Fruit fly (Drosophila melanogaster): Measurements from ENCODE around the gene Nprl2.
A peak's percentile ranks its signal among the peaks of the same experiment; 100 is the strongest.

Nprl2 gene

DNA sequence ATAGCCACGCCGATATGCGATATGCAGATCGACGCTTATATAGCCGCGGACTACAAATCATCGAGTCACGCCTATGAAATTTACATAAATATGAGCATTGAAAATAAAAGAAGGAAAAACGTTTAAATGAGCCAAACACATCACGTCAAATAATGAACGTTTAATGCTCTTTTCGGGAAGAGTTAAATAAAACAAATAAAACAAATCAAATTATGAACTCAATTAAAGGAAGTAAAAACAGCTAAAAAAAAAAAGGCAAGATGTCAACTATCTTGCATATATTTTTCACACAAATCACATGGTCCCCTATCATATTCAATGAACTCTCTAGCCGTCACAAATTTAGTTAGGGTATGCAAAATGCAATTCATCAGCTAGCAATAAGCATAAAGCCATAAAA, 16.5 kb downstream of the Nprl2 start (continued):
- TF ChIP-seq wek (GFP tag; optimal IDR thresholded peaks at IDR 0.05) (no peak), CG7928 (GFP tag; optimal IDR thresholded peaks at IDR 0.05) (no peak), CG14441 (GFP tag; IDR thresholded peaks at IDR 0.05) (peak; percentile 53), shn (GFP tag; optimal IDR thresholded peaks at IDR 0.05) (no peak), unpg (GFP tag; optimal IDR thresholded peaks at IDR 0.05) (peak; percentile 9), CG2678 (tag; optimal IDR thresholded peaks at IDR 0.05) (no peak), Hr51 (GFP tag; optimal IDR thresholded peaks at IDR 0.05) (peak in 1 of 2 experiments; percentile 58), maf-S (GFP tag; optimal IDR thresholded peaks at IDR 0.05) (no peak), E2f2 (GFP tag; IDR thresholded peaks at IDR 0.05) (peak; percentile 14; the same call in 1 of the 2 replicates), dm (GFP tag; optimal IDR thresholded peaks at IDR 0.05) (no peak), al (GFP tag; IDR thresholded peaks at IDR 0.05) (no peak), Fer2 (tag; optimal IDR thresholded peaks at IDR 0.05) (no peak), emc (GFP tag; optimal IDR thresholded peaks at IDR 0.05) (no peak), HHEX (GFP tag; optimal IDR thresholded peaks at IDR 0.05) (no peak), Meics (GFP tag; optimal IDR thresholded peaks at IDR 0.05) (no peak), CG9817 (tag; optimal IDR thresholded peaks at IDR 0.05) (no peak), gem (tag; optimal IDR thresholded peaks at IDR 0.05) (peak; percentile 52), Asciz (GFP tag; optimal IDR thresholded peaks at IDR 0.05) (no peak), HLH3B (GFP tag; IDR thresholded peaks at IDR 0.05) (peak; percentile 36; the same call in 1 of the 2 replicates), gro (GFP tag; optimal IDR thresholded peaks at IDR 0.05) (no peak), Dip2 (GFP tag; IDR thresholded peaks at IDR 0.05) (no peak), D19A (tag; optimal IDR thresholded peaks at IDR 0.05) (peak; percentile 61), slou (GFP tag; optimal IDR thresholded peaks at IDR 0.05) (no peak), wdn (GFP tag; IDR thresholded peaks at IDR 0.05) (no peak), lbe (GFP tag; optimal IDR thresholded peaks at IDR 0.05) (no peak), CG7372 (GFP tag; IDR thresholded peaks at IDR 0.05) (no peak), CG13123 (GFP tag; optimal IDR thresholded peaks at IDR 0.05) (no peak), CG4360 (GFP tag; IDR thresholded peaks at IDR 0.05) (no peak), CG17328 (GFP tag; IDR thresholded peaks at IDR 0.05) (0 out of 2 replicates have a peak, but pooled peaks have one; percentile 17), ro (GFP tag; IDR thresholded peaks at IDR 0.05) (no peak), CG7786 (GFP tag; optimal IDR thresholded peaks at IDR 0.05) (no peak), Ravus (GFP tag; IDR thresholded peaks at IDR 0.05) (no peak), eve (GFP tag; optimal IDR thresholded peaks at IDR 0.05) (no peak)

dm6 chrX:16859732-16860131, 24.4 kb downstream of the Nprl2 start:
- TF ChIP-seq CG11504 (tag; optimal IDR thresholded peaks at IDR 0.05) (peak; percentile 16), dmrt99B (tag; optimal IDR thresholded peaks at IDR 0.05) (peak; percentile 20), ranshi (GFP tag; IDR thresholded peaks at IDR 0.05) (no peak), br (optimal IDR thresholded peaks at IDR 0.05) (no peak)

- TF ChIP-seq CG13424 (tag; optimal IDR thresholded peaks at IDR 0.05): peak; percentile 70
- TF ChIP-seq sug (tag; optimal IDR thresholded peaks at IDR 0.05): no peak
- no peak for TF ChIP-seq CG10565 (GFP tag; optimal IDR thresholded peaks at IDR 0.05)
- TF ChIP-seq ase (GFP tag; IDR thresholded peaks at IDR 0.05): peak; percentile 14; the same call in 1 of the 3 replicates
- TF ChIP-seq Lim3 (GFP tag; IDR thresholded peaks at IDR 0.05): no peak
- TF ChIP-seq aop (GFP tag; IDR thresholded peaks at IDR 0.05): no peak
- no peak for TF ChIP-seq Doc2 (GFP tag; IDR thresholded peaks at IDR 0.05)
- no peak for TF ChIP-seq Lpt (GFP tag; optimal IDR thresholded peaks at IDR 0.05)
- no peak for TF ChIP-seq CG8765 (GFP tag; IDR thresholded peaks at IDR 0.05)
- TF ChIP-seq onecut (GFP tag; IDR thresholded peaks at IDR 0.05): peak; percentile 36; the same call in 1 of the 2 replicates
- TF ChIP-seq Hey (tag; optimal IDR thresholded peaks at IDR 0.05): no peak
- TF ChIP-seq CG10209 (GFP tag; optimal IDR thresholded peaks at IDR 0.05): peak; percentile 27
- 0 out of 2 replicates have a peak, but pooled peaks have one; percentile 31 for TF ChIP-seq Drgx (GFP tag; IDR thresholded peaks at IDR 0.05)
- no peak for TF ChIP-seq CG14860 (GFP tag; IDR thresholded peaks at IDR 0.05; ENCODE audit: partially characterized antibody)
- peak; percentile 43 for TF ChIP-seq BtbVII (GFP tag; optimal IDR thresholded peaks at IDR 0.05)
- TF ChIP-seq mirr (GFP tag; optimal IDR thresholded peaks at IDR 0.05): no peak
Observed at dm6 chrX:16854746-16855145, 29.4 kb downstream of the Nprl2 start.
